Worm (Caenorhabditis elegans): ENCODE results near the gene Y54G2A.15.

ce11 chrIV:2826335-2826734 lies 17.4 kb downstream of the Y54G2A.15 start:
- no peak for TF ChIP-seq unc-62 (GFP tag; optimal IDR thresholded peaks at IDR 0.05)
- no peak for TF ChIP-seq lsy-2 (tag; optimal IDR thresholded peaks at IDR 0.05)
